Worm (Caenorhabditis elegans) whole organism, L3 larva: ENCODE results near the gene srd-31.

Experiments used
- R02D3.7 ChIP-seq: fragments of 150-350 bp; optimal IDR thresholded peaks from 2 replicates; lab custom pipeline; 2014; ENCODE audit warnings: missing biosample characterization, missing genetic modification characterization
- aly-2 ChIP-seq: fragments of 150-350 bp; optimal IDR thresholded peaks from 2 replicates; lab custom pipeline; 2014; ENCODE audit warnings: missing biosample characterization, missing genetic modification characterization
- ama-1 ChIP-seq: fragments of 150-350 bp; optimal IDR thresholded peaks from 2 replicates; lab custom pipeline; 2018
- ceh-28 ChIP-seq: fragments of 150-350 bp; optimal IDR thresholded peaks from 2 replicates; lab custom pipeline; 2014; ENCODE audit warnings: missing biosample characterization, missing genetic modification reagents, missing genetic modification characterization
- ceh-82 ChIP-seq: fragments of 150-350 bp; optimal IDR thresholded peaks from 2 replicates; lab custom pipeline; 2014; ENCODE audit warnings: missing biosample characterization, missing genetic modification characterization
- ceh-9 ChIP-seq: sonication (generic microtip); optimal IDR thresholded peaks from 2 replicates; lab custom pipeline; 2018; ENCODE audit warnings: missing biosample characterization, missing genetic modification characterization
- daf-12 ChIP-seq: fragments of 150-350 bp; optimal IDR thresholded peaks from 2 replicates; lab custom pipeline; 2014; ENCODE audit warnings: missing biosample characterization, missing genetic modification reagents, missing genetic modification characterization
- egl-27 ChIP-seq: sonication (generic microtip); optimal IDR thresholded peaks from 4 replicates; lab custom pipeline; 2017; ENCODE audit warnings: missing biosample characterization, missing genetic modification reagents, missing genetic modification characterization
- elt-3 ChIP-seq, 3 experiments: fragments of 150-350 bp in 1 of 3; sonication (generic microtip) in 2 of 3; optimal IDR thresholded peaks; 2 replicates in 2 of 3; 4 replicates in 1 of 3; lab custom pipeline; 2014 to 2017; ENCODE audit warnings: missing biosample characterization in 3 of 3, missing genetic modification characterization in 3 of 3
- eor-1 ChIP-seq, 2 experiments: fragments of 150-350 bp; optimal IDR thresholded peaks; 2 replicates each; lab custom pipeline; 2014 to 2018; ENCODE audit warnings: missing biosample characterization in 2 of 2, missing genetic modification characterization in 2 of 2
- fkh-10 ChIP-seq: sonication (generic microtip); optimal IDR thresholded peaks from 2 replicates; lab custom pipeline; 2017; ENCODE audit warnings: missing biosample characterization, missing genetic modification reagents, missing genetic modification characterization
- fkh-2 ChIP-seq: fragments of 150-350 bp; optimal IDR thresholded peaks from 2 replicates; lab custom pipeline; 2014; ENCODE audit warnings: missing biosample characterization, missing genetic modification reagents, missing genetic modification characterization
- fos-1 ChIP-seq: fragments of 150-350 bp; optimal IDR thresholded peaks from 2 replicates; lab custom pipeline; 2014; ENCODE audit warnings: missing biosample characterization, missing genetic modification characterization
- hmg-11 ChIP-seq: sonication (generic microtip); optimal IDR thresholded peaks from 2 replicates; lab custom pipeline; 2016; ENCODE audit warnings: missing genetic modification characterization, missing compliant biosample characterization
- jun-1 ChIP-seq: fragments of 150-350 bp; optimal IDR thresholded peaks from 2 replicates; lab custom pipeline; 2014; ENCODE audit warnings: missing biosample characterization, missing genetic modification reagents, missing genetic modification characterization
- lin-15B ChIP-seq: fragments of 150-350 bp; optimal IDR thresholded peaks from 2 replicates; lab custom pipeline; 2014; ENCODE audit warnings: missing biosample characterization, missing genetic modification characterization
- lin-39 ChIP-seq: fragments of 150-350 bp; optimal IDR thresholded peaks from 2 replicates; lab custom pipeline; 2018; ENCODE audit warnings: missing biosample characterization, missing genetic modification reagents, missing genetic modification characterization
- lsy-12 ChIP-seq: sonication (generic microtip); optimal IDR thresholded peaks from 2 replicates; lab custom pipeline; 2016; ENCODE audit warnings: mild to moderate bottlenecking, missing genetic modification characterization, missing compliant biosample characterization
- mdl-1 ChIP-seq: fragments of 150-350 bp; optimal IDR thresholded peaks from 2 replicates; lab custom pipeline; 2014; ENCODE audit warnings: missing biosample characterization, missing genetic modification characterization
- mml-1 ChIP-seq: fragments of 150-350 bp; sonication (generic microtip); optimal IDR thresholded peaks from 3 replicates; lab custom pipeline; 2014; ENCODE audit warnings: missing biosample characterization, missing genetic modification characterization
- nfya-1 ChIP-seq: sonication (generic microtip); optimal IDR thresholded peaks from 2 replicates; lab custom pipeline; 2017; ENCODE audit warnings: missing genetic modification characterization, mild to moderate bottlenecking, missing compliant biosample characterization, antibody characterized with exemption, moderate library complexity; ENCODE audit not compliant: insufficient read depth
- nhr-11 ChIP-seq: fragments of 150-350 bp; optimal IDR thresholded peaks from 2 replicates; lab custom pipeline; 2014; ENCODE audit warnings: missing biosample characterization, missing genetic modification characterization
- nhr-23 ChIP-seq: fragments of 150-350 bp; optimal IDR thresholded peaks from 2 replicates; lab custom pipeline; 2014; ENCODE audit warnings: missing biosample characterization, missing genetic modification reagents, missing genetic modification characterization
- nhr-237 ChIP-seq: fragments of 150-350 bp; optimal IDR thresholded peaks from 2 replicates; lab custom pipeline; 2014; ENCODE audit warnings: missing biosample characterization, missing genetic modification characterization
- nhr-25 ChIP-seq: sonication (generic microtip); optimal IDR thresholded peaks from 2 replicates; lab custom pipeline; 2017; ENCODE audit warnings: missing biosample characterization, missing genetic modification characterization
- nhr-28 ChIP-seq: fragments of 150-350 bp; optimal IDR thresholded peaks from 2 replicates; lab custom pipeline; 2014; ENCODE audit warnings: missing biosample characterization, missing genetic modification characterization
- nhr-43 ChIP-seq: sonication (generic microtip); optimal IDR thresholded peaks from 2 replicates; lab custom pipeline; 2016; ENCODE audit warnings: mild to moderate bottlenecking, missing genetic modification characterization, missing compliant biosample characterization; ENCODE audit not compliant: poor library complexity, severe bottlenecking
- nhr-67 ChIP-seq: fragments of 150-350 bp; optimal IDR thresholded peaks from 2 replicates; lab custom pipeline; 2014; ENCODE audit warnings: missing biosample characterization, missing genetic modification characterization
- nhr-76 ChIP-seq: fragments of 150-350 bp; sonication (generic microtip); optimal IDR thresholded peaks from 5 replicates; lab custom pipeline; 2014; ENCODE audit warnings: missing biosample characterization, missing genetic modification characterization
- nhr-77 ChIP-seq: fragments of 150-350 bp; optimal IDR thresholded peaks from 2 replicates; lab custom pipeline; 2014; ENCODE audit warnings: missing biosample characterization, missing genetic modification characterization
- pqm-1 ChIP-seq: fragments of 150-350 bp; optimal IDR thresholded peaks from 2 replicates; lab custom pipeline; 2017; ENCODE audit warnings: missing biosample characterization, missing genetic modification characterization, inconsistent platforms
- sea-2 ChIP-seq: fragments of 150-350 bp; sonication (generic microtip); optimal IDR thresholded peaks from 4 replicates; lab custom pipeline; 2014; ENCODE audit warnings: missing biosample characterization, missing genetic modification reagents, missing genetic modification characterization
- unc-39 ChIP-seq: sonication (generic microtip); optimal IDR thresholded peaks from 4 replicates; lab custom pipeline; 2017; ENCODE audit warnings: missing biosample characterization, missing genetic modification characterization
- unc-62 ChIP-seq: fragments of 150-350 bp; sonication (generic microtip); optimal IDR thresholded peaks from 4 replicates; lab custom pipeline; 2014; ENCODE audit warnings: missing biosample characterization, missing genetic modification reagents, missing genetic modification characterization
- zag-1 ChIP-seq: fragments of 150-350 bp; optimal IDR thresholded peaks from 2 replicates; lab custom pipeline; 2014; ENCODE audit warnings: missing biosample characterization, missing genetic modification characterization
- ztf-11 ChIP-seq: fragments of 150-350 bp; optimal IDR thresholded peaks from 2 replicates; lab custom pipeline; 2014; ENCODE audit warnings: missing biosample characterization, missing genetic modification characterization

Gene srd-31

DNA sequence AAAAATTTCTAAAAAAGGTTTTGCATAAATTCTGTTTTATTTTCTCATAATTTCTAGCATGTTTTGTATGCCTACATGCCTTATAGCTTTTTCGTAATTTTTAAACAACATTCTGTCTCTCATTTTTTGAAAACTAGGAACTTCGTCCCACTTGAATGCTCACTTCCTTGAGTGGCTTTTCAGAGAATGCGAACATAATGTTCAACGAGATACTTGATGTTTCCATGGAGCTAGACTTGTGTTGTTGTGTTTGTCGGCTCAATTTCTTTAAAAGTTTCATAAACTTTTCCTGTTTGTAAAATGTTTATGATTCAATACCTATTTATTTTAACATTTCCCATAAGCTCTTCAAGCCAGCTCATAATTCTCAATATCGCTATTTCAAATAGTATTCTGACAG is 29.7 kb downstream of the srd-31 start, which contains the start of gene clec-213:
Gene clec-213 (plus strand): TSS at position 301 of the 400 bp plus-strand sequence.
- no peak for TF ChIP-seq ztf-11 (tag; lab: Kevin White, UChicago)
- no peak for TF ChIP-seq lsy-12 (tag; lab: Kevin White, UChicago)
- TF ChIP-seq lin-39 (tag; lab: Kevin White, UChicago) = no peak
- no peak for TF ChIP-seq nhr-76 (tag; lab: Kevin White, UChicago)
- TF ChIP-seq sea-2 (GFP tag; lab: Kevin White, UChicago) = no peak
- no peak for TF ChIP-seq nhr-25 (tag; lab: Kevin White, UChicago)
- TF ChIP-seq ceh-9 (tag; lab: Kevin White, UChicago) = no peak
- no peak for TF ChIP-seq aly-2 (tag; lab: Kevin White, UChicago)
- no peak for TF ChIP-seq egl-27 (tag; lab: Kevin White, UChicago)
- no peak for TF ChIP-seq nhr-237 (tag; lab: Kevin White, UChicago)
- no peak for TF ChIP-seq elt-3 (tag; optimal IDR thresholded peaks at IDR 0.05; lab: Kevin White, UChicago)
- TF ChIP-seq ceh-82 (tag; lab: Kevin White, UChicago) = no peak
- TF ChIP-seq lin-15B (tag; lab: Kevin White, UChicago) = no peak
- no peak for TF ChIP-seq fos-1 (tag; lab: Kevin White, UChicago)
- no peak for TF ChIP-seq zag-1 (tag; lab: Kevin White, UChicago)
- TF ChIP-seq R02D3.7 (tag; lab: Kevin White, UChicago) = no peak
- TF ChIP-seq fkh-2 (tag; lab: Kevin White, UChicago) = no peak
- no peak for TF ChIP-seq jun-1
- no peak for TF ChIP-seq pqm-1 (tag; lab: Kevin White, UChicago)
- TF ChIP-seq nhr-23 (tag; lab: Kevin White, UChicago) = no peak
- TF ChIP-seq, all 47 proteins: peak for 0

DNA sequence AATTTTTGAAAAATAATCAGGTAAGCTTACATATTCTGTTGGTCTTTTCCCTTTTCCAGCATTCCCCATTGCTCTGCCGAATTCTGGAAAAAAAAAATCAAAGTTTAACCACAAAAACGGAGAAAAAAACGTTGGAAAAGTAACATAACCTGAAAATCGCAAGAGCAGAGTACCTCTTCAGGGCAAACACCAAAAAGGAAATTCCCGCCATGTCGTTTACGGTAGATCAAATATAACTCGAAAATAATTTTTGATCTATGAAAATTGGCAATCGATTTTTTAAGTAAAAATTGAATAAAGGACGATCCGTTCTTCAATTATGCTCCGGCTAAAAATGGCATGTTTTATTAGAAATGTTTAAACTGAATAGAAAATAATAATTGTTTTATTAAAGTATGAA is 31.2 kb downstream of the srd-31 start, which contains the start of gene C50E3.11:
Gene C50E3.11 (minus strand): TSS at position 83 of the 400 bp plus-strand sequence.
- TF ChIP-seq fkh-2 (tag; lab: Kevin White, UChicago) (no peak), nhr-23 (tag; lab: Kevin White, UChicago) (no peak), nhr-11 (tag; lab: Kevin White, UChicago) (no peak), zag-1 (tag; lab: Kevin White, UChicago) (no peak), mdl-1 (tag; lab: Kevin White, UChicago) (no peak), fos-1 (tag; lab: Kevin White, UChicago) (no peak), unc-39 (tag; lab: Kevin White, UChicago) (no peak), nhr-237 (tag; lab: Kevin White, UChicago) (no peak), lsy-12 (tag; lab: Kevin White, UChicago) (no peak), unc-62 (GFP tag; lab: Kevin White, UChicago) (no peak), mml-1 (tag; lab: Kevin White, UChicago) (no peak), pqm-1 (tag; lab: Kevin White, UChicago) (no peak), nhr-28 (tag; lab: Kevin White, UChicago) (no peak), elt-3 (tag; optimal IDR thresholded peaks at IDR 0.05; lab: Kevin White, UChicago) (no peak), fkh-10 (no peak), lin-39 (tag; lab: Kevin White, UChicago) (no peak), nfya-1 (tag; lab: Kevin White, UChicago) (no peak), sea-2 (GFP tag; lab: Kevin White, UChicago) (no peak), ztf-11 (tag; lab: Kevin White, UChicago) (no peak)
- TF ChIP-seq, all 47 proteins: peak for 0

DNA sequence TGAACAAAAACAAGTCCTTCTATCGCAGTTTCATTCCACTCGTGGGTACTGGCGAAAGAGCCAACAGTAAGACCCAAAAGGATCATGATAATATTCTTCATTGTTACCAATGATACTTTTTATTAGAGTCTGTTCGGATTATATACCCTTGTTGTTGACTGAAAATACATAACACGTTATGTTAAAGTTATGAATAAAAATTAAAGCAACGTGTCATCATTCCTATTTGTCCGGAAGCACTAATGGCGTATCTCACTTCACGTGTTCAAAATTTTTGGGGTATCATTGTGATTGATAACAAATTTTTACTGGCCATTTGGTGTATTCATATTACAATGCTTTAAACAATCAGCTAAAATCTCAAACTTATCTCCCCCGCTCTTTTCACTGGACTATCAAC is 33.1 kb downstream of the srd-31 start, which contains the start of gene scl-26:
Gene scl-26 (minus strand): TSS at position 101 of the 400 bp plus-strand sequence.
- TF ChIP-seq ceh-28 (tag; lab: Kevin White, UChicago) (no peak), zag-1 (tag; lab: Kevin White, UChicago) (no peak), elt-3 (tag; optimal IDR thresholded peaks at IDR 0.05; lab: Kevin White, UChicago) (no peak), nhr-43 (tag; lab: Kevin White, UChicago) (no peak), eor-1 (tag; optimal IDR thresholded peaks at IDR 0.05; lab: Kevin White, UChicago) (no peak), daf-12 (tag; lab: Kevin White, UChicago) (no peak), nhr-23 (tag; lab: Kevin White, UChicago) (no peak), sea-2 (GFP tag; lab: Kevin White, UChicago) (no peak), hmg-11 (tag; lab: Kevin White, UChicago) (no peak), nhr-77 (no peak), ceh-9 (tag; lab: Kevin White, UChicago) (no peak), jun-1 (no peak), ama-1 (lab: Kevin White, UChicago) (no peak), aly-2 (tag; lab: Kevin White, UChicago) (no peak), nhr-237 (tag; lab: Kevin White, UChicago) (no peak), unc-39 (tag; lab: Kevin White, UChicago) (no peak), nhr-25 (tag; lab: Kevin White, UChicago) (no peak), nhr-67 (tag; lab: Kevin White, UChicago) (no peak), fkh-2 (tag; lab: Kevin White, UChicago) (no peak)
